Worm (Caenorhabditis elegans) whole organism, mixed stage, embryonic: ENCODE measurements around the gene W10G6.6.

Source experiments
- elt-1 ChIP-seq: sonication (generic microtip); optimal IDR thresholded peaks from 2 replicates; lab custom pipeline; 2017; ENCODE audit warnings: missing genetic modification characterization, mild to moderate bottlenecking, missing compliant biosample characterization, antibody characterized with exemption, moderate library complexity, borderline replicate concordance; ENCODE audit not compliant: insufficient read depth
- nhr-237 ChIP-seq: fragments of 150-350 bp; optimal IDR thresholded peaks from 2 replicates; lab custom pipeline; 2014; ENCODE audit warnings: missing biosample characterization, missing genetic modification characterization
- nhr-28 ChIP-seq: fragments of 150-350 bp; optimal IDR thresholded peaks from 2 replicates; lab custom pipeline; 2014; ENCODE audit warnings: missing biosample characterization, missing genetic modification characterization
- pha-4 ChIP-seq: fragments of 150-350 bp; optimal IDR thresholded peaks from 2 replicates; lab custom pipeline; 2018; ENCODE audit warnings: missing biosample characterization, missing genetic modification reagents, missing genetic modification characterization
- unc-62 ChIP-seq: fragments of 150-350 bp; optimal IDR thresholded peaks from 2 replicates; lab custom pipeline; 2014; ENCODE audit warnings: missing biosample characterization, missing genetic modification reagents, missing genetic modification characterization

ce11 chrX:16285151-16285550, 34.6 kb upstream of the W10G6.6 start:
- TF ChIP-seq nhr-237 (no peak), nhr-28 (tag; lab: Kevin White, UChicago) (no peak), pha-4 (tag; lab: Kevin White, UChicago) (no peak), unc-62 (GFP tag; lab: Kevin White, UChicago) (no peak), elt-1 (no peak)
